Worm (Caenorhabditis elegans) whole organism, late embryonic: ENCODE data around the gene Y37H2A.7.

Source experiments
- F13H6.1 ChIP-seq: sonication (generic microtip); optimal IDR thresholded peaks from 2 replicates; lab custom pipeline; 2016; ENCODE audit warnings: missing genetic modification characterization, missing compliant biosample characterization
- K02D7.2 ChIP-seq: sonication (generic microtip); optimal IDR thresholded peaks from 2 replicates; lab custom pipeline; 2017; ENCODE audit warnings: mild to moderate bottlenecking, missing genetic modification characterization, missing compliant biosample characterization
- T23F11.4 ChIP-seq: fragments of 200-800 bp; sonication (Bioruptor generic); optimal IDR thresholded peaks from 2 replicates; lab custom pipeline; 2018; ENCODE audit warnings: mild to moderate bottlenecking, missing genetic modification characterization, missing compliant biosample characterization
- Y22D7AL.16 ChIP-seq: sonication (generic microtip); optimal IDR thresholded peaks from 2 replicates; lab custom pipeline; 2016; ENCODE audit warnings: missing genetic modification characterization, missing compliant biosample characterization
- ahr-1 ChIP-seq: sonication (generic microtip); optimal IDR thresholded peaks from 2 replicates; lab custom pipeline; 2016; ENCODE audit warnings: missing genetic modification characterization, missing compliant biosample characterization
- ama-1 ChIP-seq: fragments of 150-350 bp; optimal IDR thresholded peaks from 2 replicates; lab custom pipeline; 2014
- ceh-18 ChIP-seq: sonication (generic microtip); optimal IDR thresholded peaks from 2 replicates; lab custom pipeline; 2016; ENCODE audit warnings: missing genetic modification characterization, missing compliant biosample characterization
- ceh-2 ChIP-seq: sonication (generic microtip); optimal IDR thresholded peaks from 2 replicates; lab custom pipeline; 2016; ENCODE audit warnings: missing genotype, missing genetic modification characterization, missing compliant biosample characterization
- ceh-30 ChIP-seq: fragments of 150-350 bp; optimal IDR thresholded peaks from 2 replicates; lab custom pipeline; 2014; ENCODE audit warnings: missing biosample characterization, missing genetic modification characterization
- ceh-34 ChIP-seq: sonication (generic microtip); optimal IDR thresholded peaks from 2 replicates; lab custom pipeline; 2016; ENCODE audit warnings: mild to moderate bottlenecking, missing genetic modification characterization, missing compliant biosample characterization
- ceh-45 ChIP-seq: fragments of 200-800 bp; sonication (Bioruptor generic); IDR thresholded peaks from 2 replicates; pipeline ENCODE4 v1.3.6; 2022; ENCODE audit warnings: missing genetic modification reagents, missing genetic modification characterization, missing compliant biosample characterization
- ceh-6 ChIP-seq: fragments of 200-800 bp; sonication (Bioruptor generic); optimal IDR thresholded peaks from 2 replicates; lab custom pipeline; 2018; ENCODE audit warnings: mild to moderate bottlenecking, missing genetic modification characterization, missing compliant biosample characterization
- che-1 ChIP-seq: sonication (generic microtip); optimal IDR thresholded peaks from 2 replicates; lab custom pipeline; 2016; ENCODE audit warnings: mild to moderate bottlenecking, missing genetic modification characterization, missing compliant biosample characterization
- dve-1 ChIP-seq: sonication (generic microtip); optimal IDR thresholded peaks from 2 replicates; lab custom pipeline; 2017; ENCODE audit warnings: antibody characterized with exemption, mild to moderate bottlenecking, missing genetic modification characterization, missing compliant biosample characterization
- elt-2 ChIP-seq: sonication (generic microtip); optimal IDR thresholded peaks from 2 replicates; lab custom pipeline; 2016; ENCODE audit warnings: missing genetic modification reagents, missing genetic modification characterization, missing compliant biosample characterization
- elt-4 ChIP-seq: sonication (generic microtip); optimal IDR thresholded peaks from 2 replicates; lab custom pipeline; 2016; ENCODE audit warnings: missing genetic modification characterization, missing compliant biosample characterization
- ets-4 ChIP-seq: sonication (generic microtip); optimal IDR thresholded peaks from 2 replicates; lab custom pipeline; 2016; ENCODE audit warnings: missing genetic modification characterization, missing compliant biosample characterization
- fkh-10 ChIP-seq: fragments of 150-350 bp; optimal IDR thresholded peaks from 2 replicates; lab custom pipeline; 2014; ENCODE audit warnings: missing biosample characterization, missing genetic modification reagents, missing genetic modification characterization
- gmeb-2 ChIP-seq: sonication (generic microtip); optimal IDR thresholded peaks from 2 replicates; lab custom pipeline; 2016; ENCODE audit warnings: missing genetic modification characterization, inconsistent platforms, missing compliant biosample characterization
- hlh-13 ChIP-seq: fragments of 200-800 bp; sonication (Bioruptor generic); optimal IDR thresholded peaks from 2 replicates; lab custom pipeline; 2018; ENCODE audit warnings: mild to moderate bottlenecking, missing genetic modification characterization, missing compliant biosample characterization
- hlh-6 ChIP-seq: sonication (generic microtip); optimal IDR thresholded peaks from 2 replicates; lab custom pipeline; 2016; ENCODE audit warnings: missing genotype, missing genetic modification characterization, missing compliant biosample characterization
- lim-6 ChIP-seq: sonication (generic microtip); optimal IDR thresholded peaks from 2 replicates; lab custom pipeline; 2016; ENCODE audit warnings: missing genetic modification characterization, missing compliant biosample characterization
- lin-11 ChIP-seq: fragments of 200-800 bp; sonication (Bioruptor generic); optimal IDR thresholded peaks from 2 replicates; lab custom pipeline; 2018; ENCODE audit warnings: mild to moderate bottlenecking, missing genetic modification characterization, missing compliant biosample characterization
- npax-4 ChIP-seq: sonication (generic microtip); optimal IDR thresholded peaks from 2 replicates; lab custom pipeline; 2016; ENCODE audit warnings: missing genetic modification characterization, missing compliant biosample characterization
- odd-2 ChIP-seq: sonication (generic microtip); optimal IDR thresholded peaks from 2 replicates; lab custom pipeline; 2017; ENCODE audit warnings: antibody characterized with exemption, mild to moderate bottlenecking, missing genetic modification characterization, missing compliant biosample characterization
- pag-3 ChIP-seq: sonication (generic microtip); optimal IDR thresholded peaks from 2 replicates; lab custom pipeline; 2016; ENCODE audit warnings: missing compliant biosample characterization, missing genetic modification characterization, borderline replicate concordance
- pat-9 ChIP-seq: fragments of 200-800 bp; sonication (Bioruptor generic); optimal IDR thresholded peaks from 2 replicates; lab custom pipeline; 2018; ENCODE audit warnings: mild to moderate bottlenecking, missing genetic modification characterization, moderate library complexity, missing compliant biosample characterization
- pax-1 ChIP-seq: fragments of 150-350 bp; optimal IDR thresholded peaks from 2 replicates; lab custom pipeline; 2014; ENCODE audit warnings: missing biosample characterization, missing genetic modification characterization
- ref-2 ChIP-seq: sonication (generic microtip); optimal IDR thresholded peaks from 2 replicates; lab custom pipeline; 2016; ENCODE audit warnings: missing genetic modification characterization, missing compliant biosample characterization
- tbx-2 ChIP-seq: sonication (generic microtip); optimal IDR thresholded peaks from 2 replicates; lab custom pipeline; 2016; ENCODE audit warnings: missing genetic modification characterization, missing compliant biosample characterization
- tbx-7 ChIP-seq: sonication (generic microtip); optimal IDR thresholded peaks from 2 replicates; lab custom pipeline; 2016; ENCODE audit warnings: missing genotype, missing genetic modification characterization, missing compliant biosample characterization
- unc-42 ChIP-seq: sonication (generic microtip); optimal IDR thresholded peaks from 2 replicates; lab custom pipeline; 2016; ENCODE audit warnings: missing genotype, missing genetic modification characterization, missing compliant biosample characterization
- ztf-16 ChIP-seq: sonication (generic microtip); optimal IDR thresholded peaks from 2 replicates; lab custom pipeline; 2017; ENCODE audit warnings: missing genetic modification characterization, missing compliant biosample characterization

The Y37H2A.7 gene

ce11 chrV:18134378-18134777 lies at the start of gene Y37H2A.7:
Y37H2A.7 (minus strand) TSS chrV:18134478.
- TF ChIP-seq Y22D7AL.16 (tag; lab: Kevin White, UChicago), result no peak
- TF ChIP-seq elt-4 (tag; lab: Kevin White, UChicago), result no peak
- TF ChIP-seq hlh-13 (GFP tag; lab: Kevin White, UChicago), result no peak
- TF ChIP-seq pax-1 (tag; lab: Kevin White, UChicago), result no peak
- TF ChIP-seq ztf-16, result no peak
- TF ChIP-seq T23F11.4, result no peak
- no peak for TF ChIP-seq ceh-18 (tag; lab: Kevin White, UChicago)
- no peak for TF ChIP-seq F13H6.1 (tag; lab: Kevin White, UChicago)
- no peak for TF ChIP-seq fkh-10 (GFP tag; lab: Kevin White, UChicago)
- no peak for TF ChIP-seq ets-4 (tag; lab: Kevin White, UChicago)
- no peak for TF ChIP-seq K02D7.2 (tag; lab: Kevin White, UChicago)
- TF ChIP-seq ceh-6 (GFP tag; lab: Kevin White, UChicago), result no peak
- TF ChIP-seq ama-1 (lab: Kevin White, UChicago), result no peak
- no peak for TF ChIP-seq ceh-2 (tag; lab: Kevin White, UChicago)
- TF ChIP-seq ceh-34 (tag; lab: Kevin White, UChicago), result no peak
- TF ChIP-seq ahr-1, result no peak
- TF ChIP-seq che-1 (tag; lab: Kevin White, UChicago), result no peak
- TF ChIP-seq unc-42, result no peak
- no peak for TF ChIP-seq lim-6

DNA sequence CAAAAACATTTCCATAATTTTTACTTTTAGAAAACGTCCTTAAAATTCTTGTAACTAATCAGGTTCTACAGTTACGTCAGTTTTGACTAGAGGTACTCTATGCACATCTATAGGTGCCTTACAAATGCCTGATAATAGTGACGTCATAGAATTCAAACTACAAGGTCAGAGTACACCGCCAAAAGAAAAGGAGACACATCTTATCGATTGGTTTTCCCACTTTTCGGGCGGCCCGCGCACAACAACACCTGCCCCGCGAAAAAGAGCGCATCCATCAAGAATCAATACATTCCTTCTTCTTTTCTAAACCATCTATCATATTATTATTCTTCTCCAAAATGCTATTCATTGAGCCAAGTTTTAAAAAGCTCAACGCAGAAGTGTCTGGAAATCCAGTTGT lies 45.4 kb upstream of the Y37H2A.7 start, which contains the start of gene C31G12.1:
C31G12.1 (plus strand) TSS at position 301 of the 400 bp plus-strand sequence.
- TF ChIP-seq pag-3 (no peak), T23F11.4 (no peak)

DNA sequence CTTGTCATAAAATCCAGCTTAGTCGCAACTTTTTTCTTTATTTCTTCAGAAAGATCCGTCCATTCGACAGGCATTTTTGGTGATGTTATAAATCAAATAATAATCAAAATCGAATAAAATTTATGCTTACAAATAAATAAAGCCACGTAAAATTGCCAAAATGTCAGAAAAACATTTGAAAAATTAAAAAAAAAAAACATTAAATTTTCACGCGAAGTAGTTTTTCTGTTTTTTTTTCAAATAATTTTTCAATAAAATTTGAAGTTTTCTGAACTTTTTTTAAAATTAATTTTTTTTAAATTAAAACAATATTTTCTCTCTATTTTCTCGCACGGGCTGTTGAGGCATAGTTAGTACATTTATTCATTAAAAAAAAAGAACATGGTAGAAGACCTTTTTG lies 44.4 kb upstream of the Y37H2A.7 start, which contains the start of gene C31G12.4:
C31G12.4 (minus strand) TSS at position 101 of the 400 bp plus-strand sequence.
- no peak for TF ChIP-seq ref-2 (tag; lab: Kevin White, UChicago)
- TF ChIP-seq che-1 (tag; lab: Kevin White, UChicago), result no peak
- TF ChIP-seq elt-2 (tag; lab: Kevin White, UChicago), result no peak
- no peak for TF ChIP-seq pat-9 (tag; lab: Kevin White, UChicago)
- TF ChIP-seq odd-2 (tag; lab: Kevin White, UChicago), result no peak
- TF ChIP-seq ceh-18 (tag; lab: Kevin White, UChicago), result no peak

DNA sequence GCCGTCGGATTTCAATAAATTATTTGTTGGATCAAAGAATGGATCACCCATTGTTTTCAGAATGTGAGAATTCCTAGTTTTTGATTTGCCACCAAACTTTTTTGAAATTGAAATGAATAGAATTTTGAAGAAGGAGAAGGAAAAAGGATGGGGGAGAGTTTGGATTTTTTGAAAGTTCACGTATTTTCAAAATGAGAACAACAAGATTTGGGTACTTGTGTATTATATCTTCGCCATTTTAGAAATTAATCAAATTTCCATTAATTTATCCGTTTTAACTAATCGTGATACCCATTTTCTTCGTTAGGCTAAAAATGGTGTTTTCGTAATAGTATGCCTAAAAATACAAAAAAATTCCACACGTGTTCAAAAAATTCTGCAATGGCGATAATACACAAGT lies 37.3 kb upstream of the Y37H2A.7 start, which contains the start of gene C14A6.8:
C14A6.8 (minus strand) TSS at position 101 of the 400 bp plus-strand sequence.
- no peak for TF ChIP-seq hlh-13 (GFP tag; lab: Kevin White, UChicago)

ce11 chrV:18168266-18168665 lies 34.0 kb upstream of the Y37H2A.7 start, which contains the start of gene C14A6.7:
C14A6.7 (minus strand) TSS chrV:18168366.
- TF ChIP-seq ceh-45 (GFP tag; lab: Robert Waterston, UW), result no peak
- no peak for TF ChIP-seq tbx-2 (tag; lab: Kevin White, UChicago)
- TF ChIP-seq dve-1 (tag; lab: Kevin White, UChicago), result no peak
- TF ChIP-seq fkh-10 (GFP tag; lab: Kevin White, UChicago), result no peak
- TF ChIP-seq gmeb-2 (tag; lab: Kevin White, UChicago), result no peak
- TF ChIP-seq hlh-6 (tag; lab: Kevin White, UChicago), result no peak
- TF ChIP-seq pat-9 (tag; lab: Kevin White, UChicago), result no peak
- TF ChIP-seq F13H6.1 (tag; lab: Kevin White, UChicago), result no peak
- no peak for TF ChIP-seq tbx-7 (tag; lab: Kevin White, UChicago)
- no peak for TF ChIP-seq lin-11
- TF ChIP-seq, all 69 proteins: peak for 0

- TF ChIP-seq npax-4 (no peak), ceh-30 (tag; lab: Kevin White, UChicago) (no peak)
Observed at ce11 chrV:18167161-18167560, 32.9 kb upstream of the Y37H2A.7 start, which contains the start of gene C14A6.6. C14A6.6 (minus strand) TSS chrV:18167261.
